Fruit fly (Drosophila melanogaster) S2 (cell line): ENCODE results near the gene prd.

Experiments used
- CG8478 ChIP-seq: fragments of >200 bp; optimal IDR thresholded peaks from 2 replicates; lab custom pipeline; 2018
- CTCF ChIP-seq, 2 experiments: fragments of >200 bp; optimal IDR thresholded peaks; 2 replicates each; lab custom pipeline; 2018

DNA sequence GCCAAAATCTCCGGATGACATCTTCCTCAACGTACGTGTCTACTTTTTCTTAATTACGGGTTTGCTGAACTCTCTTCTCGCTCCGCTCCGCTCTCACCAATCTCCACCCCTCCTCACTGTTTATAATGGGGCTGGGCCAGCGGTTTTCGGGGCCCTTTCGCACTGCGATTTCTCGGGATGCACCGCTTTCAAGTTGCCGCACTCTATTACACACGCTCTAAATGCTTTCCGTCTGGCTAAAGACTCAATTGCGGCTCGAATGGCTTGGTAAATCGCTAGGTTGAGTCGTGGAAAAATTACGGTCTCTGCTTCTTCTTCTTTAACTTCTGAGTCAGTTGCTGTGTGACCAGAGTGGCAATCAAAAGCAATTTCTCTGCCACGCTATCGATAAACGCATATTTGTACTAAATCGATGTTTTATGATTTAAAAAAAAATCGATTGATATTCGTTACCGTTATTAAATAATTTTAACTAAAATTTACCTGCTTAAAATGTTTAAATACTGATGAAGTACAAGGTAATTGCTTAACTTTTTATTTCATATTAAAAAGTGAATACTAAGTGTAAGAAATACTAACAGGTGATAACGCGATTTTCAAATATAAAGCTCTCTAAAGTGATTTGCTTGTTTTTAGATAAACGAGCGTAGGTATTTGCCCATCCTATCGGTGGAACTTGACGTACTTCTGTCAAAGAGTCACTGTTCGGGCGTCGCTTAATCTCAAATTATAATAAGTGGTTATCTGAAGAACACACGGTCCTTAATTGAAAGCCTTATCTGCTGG, 23.3 kb upstream of the prd start, which contains the start of the genes Rab6 and Phae1:
- TF ChIP-seq CG8478 (lab: Kevin White, UChicago) (no peak), CTCF (optimal IDR thresholded peaks at IDR 0.05; lab: Kevin White, UChicago) (peak in 1 of 2 experiments; percentile 4)
